Worm (Caenorhabditis elegans): Measurements from ENCODE around the gene gcn-1.

The gcn-1 gene

ce11 chrIII:2170556-2170955, 18.8 kb downstream of the gcn-1 start (continued):
- TF ChIP-seq skn-1 (tag; optimal IDR thresholded peaks at IDR 0.05) (no peak), sdz-12 (GFP tag; optimal IDR thresholded peaks at IDR 0.05) (no peak), snpc-1.2 (GFP tag; IDR thresholded peaks at IDR 0.05) (no peak), ctbp-1 (GFP tag; IDR thresholded peaks at IDR 0.05) (no peak), ceh-28 (tag; optimal IDR thresholded peaks at IDR 0.05) (no peak), zfp-3 (GFP tag; conservative IDR thresholded peaks at IDR 0.05) (no peak), madf-9 (GFP tag; conservative IDR thresholded peaks at IDR 0.05) (no peak), T26A8.4 (GFP tag; IDR thresholded peaks at IDR 0.05) (no peak), rbr-2 (tag; optimal IDR thresholded peaks at IDR 0.05) (no peak), pqm-1 (tag; optimal IDR thresholded peaks at IDR 0.05) (no peak), madf-5 (GFP tag; IDR thresholded peaks at IDR 0.05) (no peak), dpl-1 (GFP tag; optimal IDR thresholded peaks at IDR 0.05) (no peak), nhr-6 (tag; optimal IDR thresholded peaks at IDR 0.05) (no peak), daf-8 (GFP tag; IDR thresholded peaks at IDR 0.05) (no peak), fos-1 (tag; optimal IDR thresholded peaks at IDR 0.05) (no peak), dmd-8 (GFP tag; IDR thresholded peaks at IDR 0.05) (no peak), lsy-2 (tag; optimal IDR thresholded peaks at IDR 0.05) (peak in 1 of 2 experiments; percentile 33), tra-1 (GFP tag; IDR thresholded peaks at IDR 0.05) (no peak), ama-1 (optimal IDR thresholded peaks at IDR 0.05) (no peak), F37D6.2 (tag; optimal IDR thresholded peaks at IDR 0.05) (no peak), pha-4 (GFP tag; IDR thresholded peaks at IDR 0.05) (no peak), pha-4 (tag; optimal IDR thresholded peaks at IDR 0.05) (no peak), aha-1 (tag) (no peak), mxl-3 (GFP tag; optimal IDR thresholded peaks at IDR 0.05) (no peak), hif-1 (tag; optimal IDR thresholded peaks at IDR 0.05) (no peak), ZK546.5 (tag; optimal IDR thresholded peaks at IDR 0.05) (no peak)

ce11 chrIII:2171892-2172591, 20.3 kb downstream of the gcn-1 start:
- TF ChIP-seq fkh-10 (GFP tag; optimal IDR thresholded peaks at IDR 0.05) (no peak), tag-97 (GFP tag; IDR thresholded peaks at IDR 0.05) (no peak), F44E2.7 (GFP tag; IDR thresholded peaks at IDR 0.05) (no peak), mes-2 (tag; optimal IDR thresholded peaks at IDR 0.05; ENCODE audit: poor library complexity, severe bottlenecking) (peak; percentile 64), attf-4 (tag; optimal IDR thresholded peaks at IDR 0.05) (no peak), hlh-30 (tag; optimal IDR thresholded peaks at IDR 0.05; ENCODE audit: insufficient read depth) (peak; percentile 83), vab-7 (GFP tag; IDR thresholded peaks at IDR 0.05) (no peak), zip-2 (tag; optimal IDR thresholded peaks at IDR 0.05) (no peak), lin-15B (tag; optimal IDR thresholded peaks at IDR 0.05) (no peak), lin-29 (GFP tag; IDR thresholded peaks at IDR 0.05) (peak; percentile 37; the same call in 1 of the 2 replicates), zag-1 (tag; optimal IDR thresholded peaks at IDR 0.05) (no peak), gei-8 (GFP tag; optimal IDR thresholded peaks at IDR 0.05) (no peak), lsy-2 (tag; optimal IDR thresholded peaks at IDR 0.05) (peak; percentile 53 to 77), nhr-28 (tag; optimal IDR thresholded peaks at IDR 0.05) (peak; percentile 82), ces-1 (GFP tag; optimal IDR thresholded peaks at IDR 0.05) (no peak), dpl-1 (GFP tag; optimal IDR thresholded peaks at IDR 0.05) (peak; percentile 60), nhr-10 (tag; optimal IDR thresholded peaks at IDR 0.05) (peak; percentile 35), egl-27 (tag; optimal IDR thresholded peaks at IDR 0.05) (no peak), skn-1 (tag; optimal IDR thresholded peaks at IDR 0.05) (no peak), unc-130 (GFP tag; optimal IDR thresholded peaks at IDR 0.05) (no peak), hmg-1.1 (GFP tag; IDR thresholded peaks at IDR 0.05) (peak; percentile 76), nhr-237 (tag; optimal IDR thresholded peaks at IDR 0.05) (no peak), nhr-25 (tag; optimal IDR thresholded peaks at IDR 0.05; ENCODE audit: borderline replicate concordance, insufficient read depth) (peak; percentile 93), ceh-20 (GFP tag; IDR thresholded peaks at IDR 0.05) (no peak), ztf-7 (tag; optimal IDR thresholded peaks at IDR 0.05) (no peak), ceh-82 (tag; optimal IDR thresholded peaks at IDR 0.05) (no peak), mdl-1 (tag; optimal IDR thresholded peaks at IDR 0.05) (peak; percentile 76 to 90), unc-39 (tag; optimal IDR thresholded peaks at IDR 0.05) (no peak), daf-8 (GFP tag; IDR thresholded peaks at IDR 0.05) (0 out of 2 replicates have a peak, but pooled peaks have one; percentile 9), lim-7 (GFP tag; IDR thresholded peaks at IDR 0.05) (no peak)
